Fruit fly (Drosophila melanogaster): ENCODE data around the gene Gba1b.

Gene Gba1b

DNA sequence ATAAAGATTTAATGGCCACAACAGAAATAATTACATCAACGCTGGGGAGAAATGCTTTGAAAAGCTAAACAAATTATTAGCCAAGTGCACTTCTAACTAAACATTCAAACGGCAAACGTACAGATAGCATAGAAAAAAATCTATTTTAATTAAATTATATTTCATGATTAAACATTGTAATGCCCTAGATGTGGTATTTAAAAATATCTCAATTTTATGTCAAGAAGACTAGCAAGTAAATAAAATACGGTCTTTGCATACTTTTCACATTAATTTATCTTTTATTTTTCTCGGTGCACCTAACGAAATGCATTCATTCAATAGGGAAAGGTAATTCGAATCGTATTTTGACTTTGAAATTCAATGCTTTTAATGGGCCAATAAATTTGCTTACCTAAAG is 45.0 kb upstream of the Gba1b start (continued):
- TF ChIP-seq Fer3 (tag; optimal IDR thresholded peaks at IDR 0.05) (no peak), lmd (GFP tag; IDR thresholded peaks at IDR 0.05) (no peak), TFAM (GFP tag; optimal IDR thresholded peaks at IDR 0.05) (no peak), CG11504 (tag; optimal IDR thresholded peaks at IDR 0.05) (peak; percentile 33), D19B (GFP tag; optimal IDR thresholded peaks at IDR 0.05) (no peak), CG14860 (GFP tag; IDR thresholded peaks at IDR 0.05; ENCODE audit: partially characterized antibody) (no peak), CG11398 (GFP tag; optimal IDR thresholded peaks at IDR 0.05) (no peak), az2 (GFP tag; optimal IDR thresholded peaks at IDR 0.05) (no peak), Mes4 (GFP tag; optimal IDR thresholded peaks at IDR 0.05) (no peak), gsb (GFP tag; IDR thresholded peaks at IDR 0.05) (no peak), CG8388 (GFP tag; optimal IDR thresholded peaks at IDR 0.05) (peak; percentile 30), hkb (optimal IDR thresholded peaks at IDR 0.05) (no peak), hkb (GFP tag; IDR thresholded peaks at IDR 0.05) (no peak), pho (GFP tag; optimal IDR thresholded peaks at IDR 0.05) (no peak), sr (GFP tag; IDR thresholded peaks at IDR 0.05) (no peak), Sry-β (GFP tag; optimal IDR thresholded peaks at IDR 0.05) (no peak), phol (tag; optimal IDR thresholded peaks at IDR 0.05) (peak; percentile 35), grn (GFP tag; optimal IDR thresholded peaks at IDR 0.05) (no peak), ase (GFP tag; IDR thresholded peaks at IDR 0.05) (no peak), Bteb2 (GFP tag; optimal IDR thresholded peaks at IDR 0.05) (no peak), mirr (GFP tag; optimal IDR thresholded peaks at IDR 0.05) (no peak), CG7928 (GFP tag; optimal IDR thresholded peaks at IDR 0.05) (no peak), CG9797 (GFP tag; optimal IDR thresholded peaks at IDR 0.05) (no peak), Drgx (GFP tag; IDR thresholded peaks at IDR 0.05) (no peak), CG1647 (GFP tag; optimal IDR thresholded peaks at IDR 0.05) (no peak)

- no peak for TF ChIP-seq CG30020 (tag; optimal IDR thresholded peaks at IDR 0.05)
- no peak for TF ChIP-seq pum (GFP tag; optimal IDR thresholded peaks at IDR 0.05)
- TF ChIP-seq cato (GFP tag; optimal IDR thresholded peaks at IDR 0.05; ENCODE audit: borderline replicate concordance), result no peak
- no peak for TF ChIP-seq CG15073 (GFP tag; optimal IDR thresholded peaks at IDR 0.05)
- 0 out of 3 replicates have a peak, but pooled peaks have one; percentile 37 for TF ChIP-seq CG2199 (GFP tag; IDR thresholded peaks at IDR 0.05)
- TF ChIP-seq CG42726 (GFP tag; IDR thresholded peaks at IDR 0.05; ENCODE audit: partially characterized antibody), result no peak
- TF ChIP-seq CG18764 (GFP tag; optimal IDR thresholded peaks at IDR 0.05), result no peak
- TF ChIP-seq dysf (GFP tag; IDR thresholded peaks at IDR 0.05), result no peak
- TF ChIP-seq kni (GFP tag; optimal IDR thresholded peaks at IDR 0.05), result peak; percentile 85
- TF ChIP-seq CG4854 (GFP tag; optimal IDR thresholded peaks at IDR 0.05), result no peak
- TF ChIP-seq Oaz (GFP tag; IDR thresholded peaks at IDR 0.05), result no peak
- TF ChIP-seq h (optimal IDR thresholded peaks at IDR 0.05), result no peak
- TF ChIP-seq gsb-n (tag; optimal IDR thresholded peaks at IDR 0.05), result no peak
- peak; percentile 94 for TF ChIP-seq sd (tag; optimal IDR thresholded peaks at IDR 0.05)
- TF ChIP-seq Blimp-1 (GFP tag; optimal IDR thresholded peaks at IDR 0.05), result peak; percentile 8
- no peak for TF ChIP-seq CG34422 (GFP tag; IDR thresholded peaks at IDR 0.05)
- TF ChIP-seq fd102C (GFP tag; optimal IDR thresholded peaks at IDR 0.05), result no peak
- no peak for TF ChIP-seq CG2712 (tag; optimal IDR thresholded peaks at IDR 0.05)
- no peak for TF ChIP-seq CG14965 (GFP tag; optimal IDR thresholded peaks at IDR 0.05; ENCODE audit: borderline replicate concordance)
- no peak for TF ChIP-seq CG12942 (GFP tag; optimal IDR thresholded peaks at IDR 0.05)
- TF ChIP-seq Dp (GFP tag; optimal IDR thresholded peaks at IDR 0.05), result no peak
- TF ChIP-seq tio (GFP tag; optimal IDR thresholded peaks at IDR 0.05), result no peak
- TF ChIP-seq cwo (GFP tag; optimal IDR thresholded peaks at IDR 0.05), result peak; percentile 7
- no peak for TF ChIP-seq CG6765 (GFP tag; optimal IDR thresholded peaks at IDR 0.05)
- no peak for TF ChIP-seq Kr (GFP tag; optimal IDR thresholded peaks at IDR 0.05)
- no peak for TF ChIP-seq Nf-YC (tag; optimal IDR thresholded peaks at IDR 0.05)
- TF ChIP-seq CG12659 (GFP tag; optimal IDR thresholded peaks at IDR 0.05), result no peak
- no peak for TF ChIP-seq Asciz (GFP tag; optimal IDR thresholded peaks at IDR 0.05)
These were observed 41.8 kb upstream of the Gba1b start for dm6 chr3R:23662782-23663181.
